Fruit fly (Drosophila melanogaster) whole organism, adult: Measurements from ENCODE around the gene enc.

ENCODE experiments used
- CG11617 ChIP-seq: fragments of 200-800 bp; sonication (Bioruptor generic); optimal IDR thresholded peaks from 2 replicates; lab custom pipeline; 2017; ENCODE audit warnings: mild to moderate bottlenecking, missing biosample characterization, missing genetic modification reagents, missing genetic modification characterization
- CG12768 ChIP-seq: fragments of 200-800 bp; sonication (Bioruptor generic); optimal IDR thresholded peaks from 2 replicates; lab custom pipeline; 2017; ENCODE audit warnings: missing biosample characterization, missing genetic modification characterization, mild to moderate bottlenecking, moderate library complexity, missing genetic modification reagents
- CG14711 ChIP-seq: fragments of 200-800 bp; sonication (Bioruptor generic); optimal IDR thresholded peaks from 2 replicates; lab custom pipeline; 2018; ENCODE audit warnings: missing biosample characterization, mild to moderate bottlenecking, missing genetic modification characterization, moderate library complexity
- CG1620 ChIP-seq: fragments of 200-800 bp; sonication (Bioruptor generic); optimal IDR thresholded peaks from 2 replicates; lab custom pipeline; 2016; ENCODE audit warnings: missing biosample characterization, missing genetic modification characterization
- CG33017 ChIP-seq: fragments of 200-800 bp; sonication (Bioruptor generic); optimal IDR thresholded peaks from 2 replicates; lab custom pipeline; 2018; ENCODE audit warnings: missing biosample characterization, mild to moderate bottlenecking, missing genetic modification characterization, moderate library complexity
- CG5204 ChIP-seq: fragments of 200-800 bp; sonication (Bioruptor generic); optimal IDR thresholded peaks from 2 replicates; lab custom pipeline; 2016; ENCODE audit warnings: missing biosample characterization, missing genetic modification characterization
- CG7045 ChIP-seq: fragments of 200-800 bp; sonication (Bioruptor generic); optimal IDR thresholded peaks from 2 replicates; lab custom pipeline; 2017; ENCODE audit warnings: missing biosample characterization, mild to moderate bottlenecking, missing genetic modification characterization
- CG7101 ChIP-seq: fragments of 200-800 bp; sonication (Bioruptor generic); optimal IDR thresholded peaks from 2 replicates; lab custom pipeline; 2018; ENCODE audit warnings: missing biosample characterization, mild to moderate bottlenecking, missing genetic modification characterization, moderate library complexity
- Clk ChIP-seq: fragments of 200-800 bp; sonication (Bioruptor generic); optimal IDR thresholded peaks from 2 replicates; lab custom pipeline; 2017; ENCODE audit warnings: missing biosample characterization, missing genetic modification characterization
- Crg-1 ChIP-seq: fragments of 200-800 bp; sonication (Bioruptor generic); optimal IDR thresholded peaks from 2 replicates; lab custom pipeline; 2016; ENCODE audit warnings: missing biosample characterization, missing genetic modification characterization
- Hr96 ChIP-seq: fragments of 200-800 bp; sonication (Bioruptor generic); optimal IDR thresholded peaks from 2 replicates; lab custom pipeline; 2016; ENCODE audit warnings: missing biosample characterization, missing genetic modification characterization
- Mnt ChIP-seq: fragments of 200-800 bp; sonication (Bioruptor generic); optimal IDR thresholded peaks from 2 replicates; lab custom pipeline; 2016; ENCODE audit warnings: missing biosample characterization, mild to moderate bottlenecking, missing genetic modification characterization
- bab1 ChIP-seq: fragments of 200-800 bp; sonication (Bioruptor generic); optimal IDR thresholded peaks from 3 replicates; lab custom pipeline; 2019; ENCODE audit warnings: missing biosample characterization, mild to moderate bottlenecking, missing genetic modification characterization, moderate library complexity
- cic ChIP-seq: fragments of 200-800 bp; sonication (Bioruptor generic); optimal IDR thresholded peaks from 2 replicates; lab custom pipeline; 2017; ENCODE audit warnings: missing biosample characterization, mild to moderate bottlenecking, missing genetic modification characterization, moderate library complexity
- cnc ChIP-seq, 2 experiments: fragments of >200 bp; optimal IDR thresholded peaks; 2 replicates each; lab custom pipeline; 2017
- kay ChIP-seq: fragments of 200-800 bp; sonication (Bioruptor generic); peaks from one replicate; lab custom pipeline; 2016; ENCODE audit warnings: missing biosample characterization, missing genetic modification characterization, borderline replicate concordance
- ovo ChIP-seq: fragments of 200-800 bp; sonication (Bioruptor generic); optimal IDR thresholded peaks from 2 replicates; lab custom pipeline; 2016; ENCODE audit warnings: missing biosample characterization, missing genetic modification characterization
- pad ChIP-seq: fragments of 200-800 bp; sonication (Bioruptor generic); optimal IDR thresholded peaks from 3 replicates; lab custom pipeline; 2017; ENCODE audit warnings: missing biosample characterization, missing genetic modification characterization, mild to moderate bottlenecking, moderate library complexity, missing genetic modification reagents
- tj ChIP-seq: fragments of 200-800 bp; sonication (Bioruptor generic); optimal IDR thresholded peaks from 3 replicates; lab custom pipeline; 2017; ENCODE audit warnings: missing biosample characterization, mild to moderate bottlenecking, missing genetic modification characterization, moderate library complexity
- toe ChIP-seq: fragments of 200-800 bp; sonication (Bioruptor generic); optimal IDR thresholded peaks from 2 replicates; lab custom pipeline; 2016; ENCODE audit warnings: missing biosample characterization, missing genetic modification characterization

enc gene

dm6 chr3L:3842981-3843701, 24.7 kb downstream of the enc start:
- TF ChIP-seq CG11617 (GFP tag; lab: Kevin White, UChicago) (no peak), toe (GFP tag; lab: Kevin White, UChicago) (no peak), CG33017 (tag; lab: Kevin White, UChicago) (no peak)

DNA sequence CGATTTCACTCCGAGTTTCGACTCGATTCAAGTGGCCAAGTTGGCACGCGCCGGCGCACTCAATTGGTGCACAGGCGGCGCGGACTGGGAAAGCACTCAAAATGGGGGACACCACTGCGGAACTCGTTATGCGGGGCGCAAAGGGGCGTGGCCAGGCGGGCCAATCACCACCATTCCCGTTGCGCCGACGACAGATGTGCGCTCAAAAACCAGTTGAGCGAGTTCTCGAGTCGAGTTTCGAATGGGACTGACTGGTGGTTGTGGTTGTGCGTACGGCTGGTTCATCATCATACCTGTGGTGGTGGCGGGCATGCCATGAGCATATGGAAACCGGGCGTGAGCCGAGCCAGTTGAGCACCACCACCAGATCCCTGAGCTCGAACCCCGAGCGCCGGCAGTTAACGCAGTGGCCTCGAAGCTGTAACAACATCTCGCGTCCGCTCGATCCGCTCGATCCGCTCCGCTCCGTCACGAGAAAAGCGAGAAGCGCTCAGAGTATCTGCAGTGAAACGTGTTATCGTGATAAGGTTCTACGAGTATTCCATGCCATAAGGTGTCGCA, 27.4 kb downstream of the enc start, which contains the start of gene Awh:
Awh (plus strand) TSS at position 392 of the 561 bp plus-strand sequence.
- TF ChIP-seq CG7045 = no peak
- no peak for TF ChIP-seq CG5204
- TF ChIP-seq CG33017 (tag; lab: Kevin White, UChicago) = no peak
- TF ChIP-seq Clk (GFP tag; lab: Kevin White, UChicago) = no peak
- TF ChIP-seq kay = no peak
- TF ChIP-seq ovo (GFP tag; lab: Kevin White, UChicago) = no peak
- no peak for TF ChIP-seq Hr96 (GFP tag; lab: Kevin White, UChicago)
- TF ChIP-seq bab1 (GFP tag; lab: Kevin White, UChicago) = no peak
- no peak for TF ChIP-seq cic (GFP tag; lab: Kevin White, UChicago)
- TF ChIP-seq toe (GFP tag; lab: Kevin White, UChicago) = no peak
- no peak for TF ChIP-seq CG7101 (tag; lab: Kevin White, UChicago)
- no peak for TF ChIP-seq CG12768 (GFP tag; lab: Kevin White, UChicago)
- TF ChIP-seq cnc (optimal IDR thresholded peaks at IDR 0.05; lab: Kevin White, UChicago) = no peak

dm6 chr3L:3847810-3848326, 29.4 kb downstream of the enc start:
- TF ChIP-seq cnc (optimal IDR thresholded peaks at IDR 0.05; lab: Kevin White, UChicago) (no peak), pad (GFP tag; lab: Kevin White, UChicago) (no peak), tj (GFP tag; lab: Kevin White, UChicago) (no peak), toe (GFP tag; lab: Kevin White, UChicago) (no peak), CG1620 (GFP tag; lab: Kevin White, UChicago) (no peak), CG12768 (GFP tag; lab: Kevin White, UChicago) (no peak), CG11617 (GFP tag; lab: Kevin White, UChicago) (no peak), CG7101 (tag; lab: Kevin White, UChicago) (no peak), bab1 (GFP tag; lab: Kevin White, UChicago) (no peak), kay (no peak), CG33017 (tag; lab: Kevin White, UChicago) (no peak), CG14711 (no peak), CG7045 (no peak), ovo (GFP tag; lab: Kevin White, UChicago) (no peak), Hr96 (GFP tag; lab: Kevin White, UChicago) (no peak), Crg-1 (GFP tag; lab: Kevin White, UChicago) (no peak), Clk (GFP tag; lab: Kevin White, UChicago) (no peak), CG5204 (no peak), Mnt (GFP tag; lab: Kevin White, UChicago) (no peak), cic (GFP tag; lab: Kevin White, UChicago) (no peak)

DNA sequence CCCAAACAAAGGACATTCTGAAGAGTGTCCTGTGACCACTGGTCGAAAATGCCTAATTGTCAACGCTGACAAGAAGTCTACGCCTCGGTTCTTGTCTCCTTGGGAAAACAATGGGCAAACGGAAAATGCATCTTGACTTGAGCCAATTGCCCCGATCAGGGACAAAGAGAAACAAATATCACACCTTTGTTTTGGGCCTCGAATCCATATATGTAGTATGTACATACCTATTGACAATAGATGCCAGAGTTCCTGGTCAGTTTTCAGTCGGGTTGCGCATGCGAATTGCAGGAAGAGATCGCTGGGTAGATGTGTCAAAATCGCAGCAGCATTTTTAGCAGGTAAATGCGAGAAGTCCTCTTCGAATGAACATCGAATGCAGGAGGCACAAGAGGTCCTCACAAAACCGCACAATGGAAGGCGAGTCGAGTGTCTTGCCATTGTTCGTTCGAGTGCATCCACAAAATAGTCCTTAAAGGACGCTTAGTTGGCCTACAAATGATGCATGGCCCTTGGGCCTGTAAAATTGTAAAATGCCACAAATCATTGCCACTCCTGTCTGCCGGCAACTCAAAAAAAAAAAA, 30.3 kb downstream of the enc start:
- TF ChIP-seq CG11617 (GFP tag; lab: Kevin White, UChicago) (no peak), Crg-1 (GFP tag; lab: Kevin White, UChicago) (no peak), Clk (GFP tag; lab: Kevin White, UChicago) (no peak), cic (GFP tag; lab: Kevin White, UChicago) (no peak)

- TF ChIP-seq kay (no peak), toe (GFP tag; lab: Kevin White, UChicago) (no peak), Crg-1 (GFP tag; lab: Kevin White, UChicago) (no peak), bab1 (GFP tag; lab: Kevin White, UChicago) (no peak), CG5204 (no peak), CG11617 (GFP tag; lab: Kevin White, UChicago) (no peak), CG7045 (no peak), Mnt (GFP tag; lab: Kevin White, UChicago) (no peak)
Observed at dm6 chr3L:3849763-3850162, 31.3 kb downstream of the enc start.

dm6 chr3L:3850477-3850876, 32.0 kb downstream of the enc start:
- TF ChIP-seq cic (GFP tag; lab: Kevin White, UChicago) (no peak), Crg-1 (GFP tag; lab: Kevin White, UChicago) (no peak), cnc (optimal IDR thresholded peaks at IDR 0.05; lab: Kevin White, UChicago) (no peak), CG11617 (GFP tag; lab: Kevin White, UChicago) (no peak), Hr96 (GFP tag; lab: Kevin White, UChicago) (no peak), ovo (GFP tag; lab: Kevin White, UChicago) (no peak), kay (no peak), CG5204 (no peak), Clk (GFP tag; lab: Kevin White, UChicago) (no peak)
